Worm (Caenorhabditis elegans) whole organism, late embryonic: ENCODE results near the gene Y51A2B.8.

Experiments used
- npax-4 ChIP-seq: sonication (generic microtip); optimal IDR thresholded peaks from 2 replicates; lab custom pipeline; 2016; ENCODE audit warnings: missing genetic modification characterization, missing compliant biosample characterization
- sdc-2 ChIP-seq: sonication (generic microtip); optimal IDR thresholded peaks from 2 replicates; lab custom pipeline; 2016; ENCODE audit warnings: missing genotype, missing genetic modification characterization, missing compliant biosample characterization
- unc-3 ChIP-seq, 2 experiments: fragments of 200-800 bp in 1 of 2; sonication (Bioruptor generic) in 1 of 2; sonication (generic microtip) in 1 of 2; conservative IDR thresholded peaks in 1 of 2; optimal IDR thresholded peaks in 1 of 2; 2 replicates each; pipeline versions ENCODE4 v1.3.6 to Lab custom; 2016 to 2022; ENCODE audit warnings: missing compliant biosample characterization in 2 of 2, missing genetic modification characterization in 2 of 2, missing genetic modification reagents in 1 of 2

DNA sequence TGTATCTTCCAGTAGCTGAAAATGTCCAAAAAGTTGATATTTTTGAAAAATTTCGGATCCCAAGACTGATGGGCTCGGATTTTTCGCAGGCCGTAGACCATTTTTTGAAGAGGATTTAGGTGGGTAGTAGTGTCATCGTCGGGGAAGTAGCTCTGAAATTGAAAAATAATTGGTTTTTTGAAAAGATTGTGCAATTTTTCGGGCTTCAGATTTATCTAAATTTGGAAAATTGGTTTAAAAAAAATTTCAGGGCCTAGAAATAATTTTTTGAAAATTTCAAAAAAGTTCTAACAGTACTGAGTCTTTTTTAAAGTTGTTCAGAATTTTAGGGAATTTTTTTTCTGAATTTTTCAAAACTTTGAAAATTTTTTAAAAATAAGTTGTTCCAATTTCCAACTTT lies 3.7 kb downstream of the Y51A2B.8 start, which contains the start of gene nhr-288:
- TF ChIP-seq npax-4 (tag; lab: Kevin White, UChicago) = no peak
- no peak for TF ChIP-seq unc-3 (GFP tag; conservative IDR thresholded peaks at IDR 0.05; lab: Robert Waterston, UW)
- no peak for TF ChIP-seq unc-3 (tag; optimal IDR thresholded peaks at IDR 0.05; lab: Kevin White, UChicago)
- TF ChIP-seq sdc-2 (tag; lab: Kevin White, UChicago) = no peak
